Worm (Caenorhabditis elegans) whole organism, L1 larva: ENCODE results near the gene cysl-3.

Source experiments
- C04F5.9 ChIP-seq: sonication (generic microtip); optimal IDR thresholded peaks from 2 replicates; lab custom pipeline; 2016; ENCODE audit warnings: missing genetic modification characterization, missing compliant biosample characterization
- ceh-8 ChIP-seq: fragments of 200-800 bp; sonication (Bioruptor generic); optimal IDR thresholded peaks from 2 replicates; lab custom pipeline; 2018; ENCODE audit warnings: mild to moderate bottlenecking, missing genetic modification characterization, moderate library complexity, missing compliant biosample characterization
- ceh-88 ChIP-seq: fragments of 200-800 bp; sonication (Bioruptor generic); IDR thresholded peaks from 2 replicates; pipeline ENCODE4 v1.3.6; 2022; ENCODE audit warnings: missing genetic modification characterization, missing compliant biosample characterization
- ceh-90 ChIP-seq: sonication (generic microtip); optimal IDR thresholded peaks from 2 replicates; lab custom pipeline; 2016; ENCODE audit warnings: missing genetic modification characterization, missing compliant biosample characterization
- efl-3 ChIP-seq: fragments of 200-800 bp; sonication (Bioruptor generic); optimal IDR thresholded peaks from 2 replicates; lab custom pipeline; 2018; ENCODE audit warnings: mild to moderate bottlenecking, missing genetic modification characterization, missing compliant biosample characterization
- fos-1 ChIP-seq: fragments of 150-350 bp; optimal IDR thresholded peaks from 2 replicates; lab custom pipeline; 2014; ENCODE audit warnings: missing biosample characterization, missing genetic modification characterization
- jun-1 ChIP-seq: fragments of 150-350 bp; optimal IDR thresholded peaks from 2 replicates; lab custom pipeline; 2014; ENCODE audit warnings: missing biosample characterization, missing genetic modification reagents, missing genetic modification characterization
- mdl-1 ChIP-seq, 2 experiments: fragments of 150-350 bp; optimal IDR thresholded peaks; 2 replicates each; lab custom pipeline; 2014 to 2017; ENCODE audit warnings: missing biosample characterization in 2 of 2, missing genetic modification characterization in 2 of 2, inconsistent platforms in 1 of 2
- nhr-28 ChIP-seq: fragments of 150-350 bp; optimal IDR thresholded peaks from 2 replicates; lab custom pipeline; 2014; ENCODE audit warnings: missing biosample characterization, missing genetic modification characterization
- nhr-76 ChIP-seq: sonication (generic microtip); optimal IDR thresholded peaks from 2 replicates; lab custom pipeline; 2017; ENCODE audit warnings: missing biosample characterization, missing genetic modification characterization
- nhr-90 ChIP-seq: sonication (generic microtip); optimal IDR thresholded peaks from 2 replicates; lab custom pipeline; 2016; ENCODE audit warnings: mild to moderate bottlenecking, missing genetic modification characterization, missing compliant biosample characterization; ENCODE audit not compliant: poor library complexity
- skn-1 ChIP-seq: fragments of 150-350 bp; optimal IDR thresholded peaks from 2 replicates; lab custom pipeline; 2014; ENCODE audit warnings: missing biosample characterization, missing genetic modification characterization
- vab-15 ChIP-seq: sonication (generic microtip); optimal IDR thresholded peaks from 2 replicates; lab custom pipeline; 2017; ENCODE audit warnings: missing genotype, mild to moderate bottlenecking, missing genetic modification characterization, missing compliant biosample characterization
- ztf-11 ChIP-seq, 2 experiments: sonication (generic microtip); optimal IDR thresholded peaks; 2 replicates each; lab custom pipeline; 2016 to 2017; ENCODE audit warnings: missing genetic modification characterization in 2 of 2, missing biosample characterization in 1 of 2, missing compliant biosample characterization in 1 of 2

DNA sequence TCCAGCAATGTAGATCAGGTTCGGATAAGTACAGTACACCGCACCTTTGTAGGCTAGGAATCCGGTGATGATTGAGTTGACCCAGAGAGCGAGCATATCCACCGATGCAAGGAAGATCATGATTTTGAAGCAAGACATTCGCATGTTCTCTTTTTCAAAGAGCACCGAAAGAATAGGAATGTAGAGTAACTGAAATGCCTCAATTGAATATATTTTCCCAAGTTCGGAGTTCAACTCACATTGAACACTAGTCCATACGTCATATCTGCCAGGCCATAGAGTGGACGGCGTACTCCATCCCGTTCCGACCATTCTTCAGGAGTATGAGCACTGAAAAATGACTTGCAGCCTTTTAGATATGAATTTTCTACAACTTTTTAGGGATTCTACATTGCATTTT lies 23.8 kb upstream of the cysl-3 start:
- TF ChIP-seq jun-1 (tag; lab: Kevin White, UChicago), result no peak
- TF ChIP-seq nhr-28 (tag; lab: Kevin White, UChicago), result no peak
- TF ChIP-seq ceh-88 (GFP tag; lab: Robert Waterston, UW), result no peak
- no peak for TF ChIP-seq fos-1 (tag; lab: Kevin White, UChicago)
- no peak for TF ChIP-seq ztf-11 (tag; optimal IDR thresholded peaks at IDR 0.05; lab: Kevin White, UChicago)
- no peak for TF ChIP-seq skn-1 (tag; lab: Kevin White, UChicago)
- TF ChIP-seq nhr-90 (tag; lab: Kevin White, UChicago), result no peak
- no peak for TF ChIP-seq mdl-1 (tag; optimal IDR thresholded peaks at IDR 0.05; lab: Kevin White, UChicago)
- TF ChIP-seq ceh-90, result no peak
- TF ChIP-seq C04F5.9 (tag; lab: Kevin White, UChicago), result no peak
- no peak for TF ChIP-seq nhr-76
- no peak for TF ChIP-seq ceh-8 (GFP tag; lab: Kevin White, UChicago)
- TF ChIP-seq efl-3 (GFP tag; lab: Kevin White, UChicago), result no peak
- TF ChIP-seq vab-15, result no peak
